Worm (Caenorhabditis elegans) whole organism, L4/young adult: Measurements from ENCODE around the gene B0303.11.

ENCODE experiments used
- W03F9.2 ChIP-seq: fragments of 150-350 bp; optimal IDR thresholded peaks from 2 replicates; lab custom pipeline; 2014; ENCODE audit warnings: missing biosample characterization, missing genetic modification characterization
- dao-5 ChIP-seq: sonication (generic microtip); optimal IDR thresholded peaks from 2 replicates; lab custom pipeline; 2016; ENCODE audit warnings: missing genotype, missing genetic modification characterization, moderate library complexity, missing compliant biosample characterization
- him-1 ChIP-seq: sonication (generic microtip); optimal IDR thresholded peaks from 2 replicates; lab custom pipeline; 2016; ENCODE audit warnings: missing genotype, missing genetic modification reagents, missing genetic modification characterization, missing compliant biosample characterization

DNA sequence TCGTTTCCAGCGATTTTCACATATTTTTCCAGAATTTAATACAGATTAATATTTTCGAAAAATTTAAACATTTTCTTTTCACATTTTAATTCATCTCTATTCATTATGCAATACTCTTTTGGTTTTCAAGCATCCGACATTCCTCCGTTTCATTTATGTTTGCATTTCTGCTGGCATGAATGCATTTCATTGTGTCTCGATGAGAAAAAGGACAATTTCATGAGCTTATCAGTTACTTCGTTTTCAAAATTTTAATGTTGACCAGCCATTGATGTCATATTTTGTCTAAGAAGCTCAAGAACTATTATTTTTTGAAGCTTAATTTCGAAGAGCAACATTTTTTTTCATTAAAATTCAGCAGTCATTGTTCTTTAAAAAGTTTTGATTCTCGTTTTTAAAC, 8.4 kb upstream of the B0303.11 start:
- TF ChIP-seq him-1 (tag; lab: Kevin White, UChicago) = no peak
- TF ChIP-seq W03F9.2 = no peak
- no peak for TF ChIP-seq dao-5
